Fruit fly (Drosophila melanogaster) whole organism, prepupa: ENCODE data around the gene CG43203.

ENCODE experiments used
- Blimp-1 ChIP-seq: fragments of 200-800 bp; sonication (Bioruptor generic); optimal IDR thresholded peaks from 3 replicates; lab custom pipeline; 2017; ENCODE audit warnings: missing biosample characterization, missing genetic modification characterization, mild to moderate bottlenecking, moderate library complexity, missing genetic modification reagents
- CG10631 ChIP-seq: fragments of 200-800 bp; sonication (Bioruptor generic); optimal IDR thresholded peaks from 2 replicates; lab custom pipeline; 2016; ENCODE audit warnings: missing biosample characterization, missing genetic modification characterization
- CG10669 ChIP-seq: fragments of 200-800 bp; sonication (Bioruptor generic); optimal IDR thresholded peaks from 3 replicates; lab custom pipeline; 2018; ENCODE audit warnings: missing biosample characterization, mild to moderate bottlenecking, missing genetic modification characterization, moderate library complexity
- CG11294 ChIP-seq: fragments of 200-800 bp; sonication (Bioruptor generic); IDR thresholded peaks from 2 replicates; pipeline ENCODE4 v1.3.6; 2022; ENCODE audit warnings: missing biosample characterization, missing genetic modification characterization
- CG11902 ChIP-seq: fragments of 200-800 bp; sonication (Bioruptor generic); optimal IDR thresholded peaks from 3 replicates; lab custom pipeline; 2016; ENCODE audit warnings: missing biosample characterization, missing genetic modification characterization
- CG15336 ChIP-seq: fragments of 200-800 bp; sonication (Bioruptor generic); IDR thresholded peaks from 2 replicates; pipeline ENCODE4 v1.3.6; 2022; ENCODE audit warnings: missing biosample characterization, missing genetic modification characterization
- CG1621 ChIP-seq: fragments of 200-800 bp; sonication (Bioruptor generic); optimal IDR thresholded peaks from 3 replicates; lab custom pipeline; 2018; ENCODE audit warnings: missing biosample characterization, mild to moderate bottlenecking, missing genetic modification characterization
- CG16779 ChIP-seq: fragments of 200-800 bp; sonication (Bioruptor generic); optimal IDR thresholded peaks from 3 replicates; lab custom pipeline; 2017; ENCODE audit warnings: missing biosample characterization, mild to moderate bottlenecking, missing genetic modification characterization
- CG32006 ChIP-seq: fragments of 200-800 bp; sonication (Bioruptor generic); optimal IDR thresholded peaks from 3 replicates; lab custom pipeline; 2017; ENCODE audit warnings: missing biosample characterization, mild to moderate bottlenecking, missing genetic modification characterization
- CG6163 ChIP-seq: fragments of 200-800 bp; sonication (Bioruptor generic); IDR thresholded peaks from 3 replicates; pipeline ENCODE4 v1.3.6; 2022; ENCODE audit warnings: missing biosample characterization, missing genetic modification characterization
- CG6276 ChIP-seq: fragments of 200-800 bp; sonication (Bioruptor generic); optimal IDR thresholded peaks from 2 replicates; lab custom pipeline; 2017; ENCODE audit warnings: missing biosample characterization, mild to moderate bottlenecking, missing genetic modification characterization
- CG6792 ChIP-seq: fragments of 200-800 bp; sonication (Bioruptor generic); optimal IDR thresholded peaks from 3 replicates; lab custom pipeline; 2016; ENCODE audit warnings: missing biosample characterization, missing genetic modification characterization
- CG6808 ChIP-seq: fragments of 200-800 bp; sonication (Bioruptor generic); optimal IDR thresholded peaks from 3 replicates; lab custom pipeline; 2017; ENCODE audit warnings: missing biosample characterization, missing genetic modification characterization, mild to moderate bottlenecking, moderate library complexity, missing genetic modification reagents
- CG9139 ChIP-seq: fragments of 200-800 bp; sonication (Bioruptor generic); optimal IDR thresholded peaks from 3 replicates; lab custom pipeline; 2017; ENCODE audit warnings: missing biosample characterization, mild to moderate bottlenecking, missing genetic modification characterization
- Eip75B ChIP-seq: fragments of 200-800 bp; sonication (Bioruptor generic); optimal IDR thresholded peaks from 3 replicates; lab custom pipeline; 2016; ENCODE audit warnings: missing biosample characterization, missing genetic modification characterization
- Eip78C ChIP-seq: fragments of 200-800 bp; sonication (Bioruptor generic); peaks from one replicate; lab custom pipeline; 2016; ENCODE audit warnings: missing biosample characterization, missing genetic modification characterization
- Eip93F ChIP-seq: fragments of 200-800 bp; sonication (Bioruptor generic); optimal IDR thresholded peaks from 2 replicates; lab custom pipeline; 2016; ENCODE audit warnings: missing biosample characterization, mild to moderate bottlenecking, missing genetic modification characterization
- Ets21C ChIP-seq: fragments of 200-800 bp; sonication (Bioruptor generic); optimal IDR thresholded peaks from 3 replicates; lab custom pipeline; 2016; ENCODE audit warnings: missing biosample characterization, missing genetic modification characterization
- Ets96B ChIP-seq: fragments of 200-800 bp; optimal IDR thresholded peaks from 2 replicates; lab custom pipeline; 2019; ENCODE audit warnings: missing biosample characterization, mild to moderate bottlenecking, missing genetic modification characterization, moderate library complexity
- Hr38 ChIP-seq: sonication (Bioruptor generic); optimal IDR thresholded peaks from 2 replicates; lab custom pipeline; 2016; ENCODE audit warnings: missing biosample characterization, missing genetic modification characterization
- Hr39 ChIP-seq: fragments of 200-800 bp; sonication (Bioruptor generic); optimal IDR thresholded peaks from 2 replicates; lab custom pipeline; 2016; ENCODE audit warnings: missing biosample characterization, missing genetic modification characterization
- Hr4 ChIP-seq: fragments of 200-800 bp; sonication (Bioruptor generic); optimal IDR thresholded peaks from 3 replicates; lab custom pipeline; 2016; ENCODE audit warnings: missing biosample characterization, missing genetic modification characterization
- Lpt ChIP-seq: fragments of 200-800 bp; sonication (Bioruptor generic); optimal IDR thresholded peaks from 3 replicates; lab custom pipeline; 2016; ENCODE audit warnings: missing biosample characterization, missing genetic modification characterization
- OdsH ChIP-seq: fragments of 200-800 bp; sonication (Bioruptor generic); optimal IDR thresholded peaks from 3 replicates; lab custom pipeline; 2016; ENCODE audit warnings: missing biosample characterization, missing genetic modification characterization
- Smox ChIP-seq: fragments of 200-800 bp; sonication (Bioruptor generic); optimal IDR thresholded peaks from 3 replicates; lab custom pipeline; 2016; ENCODE audit warnings: missing biosample characterization, missing genetic modification characterization
- Sox102F ChIP-seq: fragments of 200-800 bp; sonication (Bioruptor generic); optimal IDR thresholded peaks from 2 replicates; lab custom pipeline; 2016; ENCODE audit warnings: missing biosample characterization, mild to moderate bottlenecking, missing genetic modification characterization
- Sox14 ChIP-seq: fragments of 200-800 bp; sonication (Bioruptor generic); optimal IDR thresholded peaks from 3 replicates; lab custom pipeline; 2016; ENCODE audit warnings: missing biosample characterization, missing genetic modification characterization
- achi ChIP-seq: fragments of 200-800 bp; sonication (Bioruptor generic); optimal IDR thresholded peaks from 3 replicates; lab custom pipeline; 2016; ENCODE audit warnings: missing biosample characterization, missing genetic modification characterization
- acj6 ChIP-seq: fragments of 200-800 bp; sonication (Bioruptor generic); optimal IDR thresholded peaks from 3 replicates; lab custom pipeline; 2016; ENCODE audit warnings: missing biosample characterization, missing genetic modification characterization
- dsx ChIP-seq: fragments of 200-800 bp; optimal IDR thresholded peaks from 3 replicates; lab custom pipeline; 2019; ENCODE audit warnings: missing biosample characterization, mild to moderate bottlenecking, missing genetic modification characterization, moderate library complexity; ENCODE audit not compliant: poor library complexity, severe bottlenecking
- eg ChIP-seq: fragments of 200-800 bp; sonication (Bioruptor generic); IDR thresholded peaks from 3 replicates; pipeline ENCODE4 v1.3.6; 2022; ENCODE audit warnings: missing biosample characterization, missing genetic modification characterization
- esn ChIP-seq: fragments of 200-800 bp; sonication (Bioruptor generic); optimal IDR thresholded peaks from 2 replicates; lab custom pipeline; 2016; ENCODE audit warnings: missing biosample characterization, mild to moderate bottlenecking, missing genetic modification characterization, moderate library complexity
- net ChIP-seq: fragments of 200-800 bp; sonication (Bioruptor generic); optimal IDR thresholded peaks from 3 replicates; lab custom pipeline; 2016; ENCODE audit warnings: missing biosample characterization, missing genetic modification characterization
- pdm3 ChIP-seq: fragments of 200-800 bp; sonication (Bioruptor generic); optimal IDR thresholded peaks from 3 replicates; lab custom pipeline; 2016; ENCODE audit warnings: missing biosample characterization, missing genetic modification characterization
- salr ChIP-seq, 2 experiments: fragments of 200-800 bp; sonication (Bioruptor generic); optimal IDR thresholded peaks; 3 replicates each; lab custom pipeline; 2016 to 2018; ENCODE audit warnings: missing biosample characterization in 2 of 2, missing genetic modification characterization in 2 of 2, mild to moderate bottlenecking in 1 of 2
- ss ChIP-seq, 2 experiments: fragments of 200-800 bp; sonication (Bioruptor generic); optimal IDR thresholded peaks; 2 replicates in 1 of 2; 3 replicates in 1 of 2; lab custom pipeline; 2017 to 2018; ENCODE audit warnings: mild to moderate bottlenecking in 2 of 2, missing biosample characterization in 2 of 2, missing genetic modification characterization in 2 of 2, moderate library complexity in 1 of 2
- svp ChIP-seq: fragments of 200-800 bp; sonication (Bioruptor generic); peaks from one replicate; lab custom pipeline; 2016; ENCODE audit warnings: missing biosample characterization, missing genetic modification characterization
- topi ChIP-seq: fragments of 200-800 bp; sonication (Bioruptor generic); optimal IDR thresholded peaks from 3 replicates; lab custom pipeline; 2016; ENCODE audit warnings: missing biosample characterization, missing genetic modification characterization
- vri ChIP-seq: fragments of 200-800 bp; sonication (Bioruptor generic); optimal IDR thresholded peaks from 3 replicates; lab custom pipeline; 2016; ENCODE audit warnings: missing biosample characterization, mild to moderate bottlenecking, missing genetic modification characterization

The CG43203 gene

dm6 chr3R:19314283-19314682 lies 39.6 kb upstream of the CG43203 start (continued):
- TF ChIP-seq achi (GFP tag; lab: Kevin White, UChicago) (peak; percentile 87), Blimp-1 (GFP tag; lab: Kevin White, UChicago) (peak; percentile 28), CG1621 (tag; lab: Kevin White, UChicago) (peak; percentile 84), Ets21C (GFP tag; lab: Kevin White, UChicago) (peak; percentile 75), CG15336 (GFP tag; lab: Robert Waterston, UW) (peak; percentile 44; the same call in 1 of the 2 replicates), CG10631 (peak; percentile 86), Hr38 (GFP tag; lab: Kevin White, UChicago) (no peak), CG16779 (tag; lab: Kevin White, UChicago) (peak; percentile 28), CG11294 (peak; percentile 18; the same call in 1 of the 2 replicates), Hr4 (peak; percentile 50), svp (GFP tag; lab: Kevin White, UChicago) (peak; percentile 95), Lpt (GFP tag; lab: Kevin White, UChicago) (peak; percentile 24), CG6276 (no peak), vri (GFP tag; lab: Kevin White, UChicago) (peak; percentile 89), acj6 (GFP tag; lab: Kevin White, UChicago) (peak; percentile 92), topi (peak; percentile 87), Sox102F (GFP tag; lab: Kevin White, UChicago) (peak; percentile 89), Smox (peak; percentile 89), CG32006 (GFP tag; lab: Kevin White, UChicago) (peak; percentile 60), Eip93F (GFP tag; lab: Kevin White, UChicago) (peak; percentile 41), pdm3 (GFP tag; lab: Kevin White, UChicago) (peak; percentile 85), Eip75B (GFP tag; lab: Kevin White, UChicago) (peak; percentile 79), OdsH (GFP tag; lab: Kevin White, UChicago) (peak; percentile 89), CG10669 (GFP tag; lab: Kevin White, UChicago) (peak; percentile 84), CG11902 (GFP tag; lab: Kevin White, UChicago) (peak; percentile 74)

dm6 chr3R:19317184-19317747 lies 36.6 kb upstream of the CG43203 start:
- no peak for TF ChIP-seq esn (GFP tag; lab: Kevin White, UChicago)
- TF ChIP-seq svp (GFP tag; lab: Kevin White, UChicago) = no peak
- peak; percentile 64 for TF ChIP-seq dsx (GFP tag; lab: Kevin White, UChicago)
- TF ChIP-seq ss (GFP tag; optimal IDR thresholded peaks at IDR 0.05; lab: Kevin White, UChicago) = peak; percentile 76 to 99
- 0 out of 3 replicates have a peak, but pooled peaks have one; percentile 24 for TF ChIP-seq CG6163 (GFP tag; lab: Robert Waterston, UW)
- peak; percentile 45 for TF ChIP-seq Eip78C (GFP tag; lab: Kevin White, UChicago)
- TF ChIP-seq Hr4 = no peak
- no peak for TF ChIP-seq Smox
- peak; percentile 58 for TF ChIP-seq CG6808
- TF ChIP-seq CG1621 (tag; lab: Kevin White, UChicago) = peak; percentile 22
- TF ChIP-seq Hr39 (GFP tag; lab: Kevin White, UChicago) = no peak
- no peak for TF ChIP-seq eg (GFP tag; lab: Robert Waterston, UW)
- TF ChIP-seq CG9139 (GFP tag; lab: Kevin White, UChicago) = peak; percentile 59

- TF ChIP-seq CG32006 (GFP tag; lab: Kevin White, UChicago) (no peak), Ets21C (GFP tag; lab: Kevin White, UChicago) (no peak), CG6792 (GFP tag; lab: Kevin White, UChicago) (no peak), Eip78C (GFP tag; lab: Kevin White, UChicago) (peak; percentile 14), dsx (GFP tag; lab: Kevin White, UChicago) (no peak)
These were observed 35.4 kb upstream of the CG43203 start for dm6 chr3R:19318452-19318851.

dm6 chr3R:19319433-19319832 lies 34.4 kb upstream of the CG43203 start:
- TF ChIP-seq ss (GFP tag; optimal IDR thresholded peaks at IDR 0.05; lab: Kevin White, UChicago) = no peak
- no peak for TF ChIP-seq Ets96B (tag; lab: Kevin White, UChicago)
- TF ChIP-seq Eip78C (GFP tag; lab: Kevin White, UChicago) = no peak
- no peak for TF ChIP-seq Sox14 (GFP tag; lab: Kevin White, UChicago)
- TF ChIP-seq CG6276 = no peak
- no peak for TF ChIP-seq Blimp-1 (GFP tag; lab: Kevin White, UChicago)
- TF ChIP-seq CG10669 (GFP tag; lab: Kevin White, UChicago) = no peak
- no peak for TF ChIP-seq svp (GFP tag; lab: Kevin White, UChicago)
- no peak for TF ChIP-seq dsx (GFP tag; lab: Kevin White, UChicago)
- TF ChIP-seq CG11294 = no peak
- TF ChIP-seq salr (GFP tag; optimal IDR thresholded peaks at IDR 0.05; lab: Kevin White, UChicago) = no peak
- TF ChIP-seq Ets21C (GFP tag; lab: Kevin White, UChicago) = no peak
- TF ChIP-seq net (GFP tag; lab: Kevin White, UChicago) = no peak
